Fruit fly (Drosophila melanogaster) whole organism, larva: ENCODE data around the gene Erk7.

Experiments
- noc ChIP-seq: fragments of 200-800 bp; sonication (Bioruptor generic); optimal IDR thresholded peaks from 3 replicates; lab custom pipeline; 2019; ENCODE audit warnings: missing biosample characterization, mild to moderate bottlenecking, missing genetic modification characterization, moderate library complexity

Gene Erk7

dm6 chrX:9267598-9267997 is at the start of gene Erk7:
Erk7 (minus strand) TSS chrX:9267698.
- no peak for TF ChIP-seq noc (tag; lab: Kevin White, UChicago)

dm6 chrX:9317100-9317499 is 49.6 kb upstream of the Erk7 start:
- no peak for TF ChIP-seq noc (tag; lab: Kevin White, UChicago)

- TF ChIP-seq noc (tag; lab: Kevin White, UChicago) = no peak
Observed at dm6 chrX:9309959-9310658, 42.6 kb upstream of the Erk7 start.

dm6 chrX:9305735-9306134 is 38.2 kb upstream of the Erk7 start:
- no peak for TF ChIP-seq noc (tag; lab: Kevin White, UChicago)

DNA sequence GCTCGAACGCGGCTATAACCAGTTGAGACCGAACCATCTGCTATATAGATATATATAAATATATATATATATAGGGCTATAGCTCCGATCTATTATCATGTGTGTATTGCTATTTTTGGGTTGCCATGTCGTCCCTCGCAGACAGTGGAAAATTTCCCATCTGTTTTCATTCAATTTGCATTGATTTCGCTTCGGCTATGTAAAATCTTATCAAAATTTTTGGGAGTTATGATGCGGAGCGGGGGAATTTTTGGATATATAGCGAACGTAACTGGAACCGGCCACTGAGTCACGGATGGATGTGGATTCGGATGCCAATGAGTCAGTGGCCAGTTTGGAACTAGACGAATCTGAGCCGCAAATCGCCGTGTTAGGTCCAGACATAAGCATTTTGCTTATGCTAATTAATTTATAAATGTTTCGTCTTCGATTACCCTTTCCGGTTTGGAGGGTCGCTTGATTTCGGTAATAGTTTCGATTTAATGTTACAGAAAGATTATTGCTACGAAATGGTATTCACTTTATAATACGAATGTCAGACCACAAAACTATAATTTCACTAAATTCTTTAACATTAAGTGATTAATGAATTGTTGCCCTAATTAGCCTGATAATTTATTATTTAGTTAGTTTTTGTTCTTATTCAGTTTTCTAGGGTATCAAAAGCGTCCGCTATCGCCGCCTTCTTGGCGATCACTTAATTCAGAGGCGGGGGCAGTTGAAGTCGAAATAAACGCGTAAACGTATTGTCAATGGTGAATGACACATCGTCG is 30.3 kb upstream of the Erk7 start:
- TF ChIP-seq noc (tag; lab: Kevin White, UChicago) = peak; percentile 67

DNA sequence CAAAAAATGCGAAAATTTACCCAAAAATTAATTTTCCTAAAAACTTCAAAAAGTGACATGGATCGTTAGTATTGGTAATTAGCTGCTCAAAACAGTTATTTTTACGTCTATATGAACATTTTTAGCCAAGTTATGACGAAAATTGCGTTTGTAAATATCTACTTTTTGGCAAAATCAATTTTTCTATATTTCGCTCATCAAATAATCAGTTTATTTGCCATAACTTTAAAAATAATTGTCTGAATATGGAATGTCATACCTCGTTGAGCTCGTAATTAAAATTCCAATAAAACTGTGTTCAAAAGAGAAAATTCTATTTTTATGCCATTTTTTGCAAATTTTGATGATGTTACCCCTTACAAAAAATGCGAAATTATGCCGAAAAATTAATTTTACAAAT is 29.0 kb upstream of the Erk7 start:
- no peak for TF ChIP-seq noc (tag; lab: Kevin White, UChicago)

- TF ChIP-seq noc (tag; lab: Kevin White, UChicago) = no peak
Observed at dm6 chrX:9295518-9295917, 28.0 kb upstream of the Erk7 start.

DNA sequence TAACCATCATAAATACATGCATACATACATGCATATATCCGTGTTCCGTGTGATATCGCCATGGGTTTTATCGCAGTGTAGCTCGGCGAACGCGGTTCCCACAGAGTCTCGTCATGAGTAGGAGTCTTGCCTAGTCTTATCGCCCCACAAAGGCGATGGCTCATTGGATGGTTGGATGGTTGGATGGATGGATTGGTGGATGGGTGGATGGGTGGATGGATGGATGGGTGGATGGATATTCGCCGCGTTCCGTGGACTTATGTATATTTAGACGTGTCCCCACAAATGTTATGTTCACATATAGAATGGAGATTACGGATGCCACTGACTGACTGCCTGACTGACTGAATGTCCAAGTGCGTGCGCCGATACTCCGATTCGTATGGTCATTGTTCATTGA is 23.8 kb upstream of the Erk7 start:
- TF ChIP-seq noc (tag; lab: Kevin White, UChicago) = no peak

DNA sequence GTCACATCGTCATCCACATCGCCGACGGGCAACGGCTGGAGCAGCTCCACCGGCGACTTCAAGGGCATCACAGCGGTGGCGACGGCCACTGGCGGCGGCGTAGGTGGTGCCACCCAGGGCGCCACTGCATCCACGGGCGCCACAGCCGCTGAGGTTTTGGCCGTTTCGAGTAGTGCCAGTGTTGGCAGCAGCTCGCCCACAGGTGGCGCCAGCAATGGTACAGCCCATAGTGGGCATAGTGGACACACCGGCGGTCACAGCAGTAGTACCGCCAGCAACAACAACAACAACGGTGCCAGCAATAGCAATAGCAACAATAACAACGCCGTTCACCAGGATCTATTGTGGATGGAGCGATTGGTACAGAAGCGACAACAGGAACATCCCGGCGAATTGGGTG is 18.9 kb upstream of the Erk7 start:
- no peak for TF ChIP-seq noc (tag; lab: Kevin White, UChicago)

DNA sequence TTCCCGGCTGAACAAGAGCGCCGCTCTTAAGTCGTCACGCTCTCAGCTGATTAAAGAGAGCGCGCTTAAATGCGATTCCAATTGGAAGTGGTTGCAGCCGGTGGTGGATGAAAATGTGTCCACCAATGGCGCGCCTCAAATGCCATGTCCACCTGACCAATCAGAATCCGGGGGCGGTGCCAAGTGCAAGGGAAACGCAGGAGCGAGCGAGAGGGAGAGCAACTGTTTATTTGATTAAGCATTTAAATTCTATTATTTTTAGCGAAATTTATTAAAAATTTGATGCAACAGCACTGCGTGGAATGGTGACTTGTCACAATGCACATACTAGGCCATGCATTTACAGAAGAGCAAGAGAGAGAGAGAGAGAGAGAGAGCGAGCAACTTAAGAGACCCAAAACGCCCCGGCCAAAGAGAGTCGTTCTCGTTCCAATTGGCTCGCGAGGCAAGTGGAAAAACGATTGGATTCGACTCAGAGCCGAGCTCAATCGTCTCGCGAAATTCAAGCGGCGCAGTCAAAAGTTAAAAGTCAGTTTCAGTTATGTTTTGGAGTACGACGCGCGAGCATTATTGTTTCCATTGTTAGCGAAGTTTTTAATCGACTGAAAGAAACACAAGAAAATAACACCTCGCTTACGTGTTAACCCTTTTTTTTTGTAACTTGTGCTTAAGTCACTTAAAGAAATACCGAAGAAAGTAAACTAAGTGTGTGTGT is 16.7 kb upstream of the Erk7 start, which contains the start of gene lz:
TSS of gene lz (plus strand) at position 626 of the 715 bp plus-strand sequence.
- no peak for TF ChIP-seq noc (tag; lab: Kevin White, UChicago)

dm6 chrX:9282783-9283289 is 15.3 kb upstream of the Erk7 start, which contains the start of gene c11.1:
c11.1 (minus strand) TSS chrX:9283117.
- no peak for TF ChIP-seq noc (tag; lab: Kevin White, UChicago)

DNA sequence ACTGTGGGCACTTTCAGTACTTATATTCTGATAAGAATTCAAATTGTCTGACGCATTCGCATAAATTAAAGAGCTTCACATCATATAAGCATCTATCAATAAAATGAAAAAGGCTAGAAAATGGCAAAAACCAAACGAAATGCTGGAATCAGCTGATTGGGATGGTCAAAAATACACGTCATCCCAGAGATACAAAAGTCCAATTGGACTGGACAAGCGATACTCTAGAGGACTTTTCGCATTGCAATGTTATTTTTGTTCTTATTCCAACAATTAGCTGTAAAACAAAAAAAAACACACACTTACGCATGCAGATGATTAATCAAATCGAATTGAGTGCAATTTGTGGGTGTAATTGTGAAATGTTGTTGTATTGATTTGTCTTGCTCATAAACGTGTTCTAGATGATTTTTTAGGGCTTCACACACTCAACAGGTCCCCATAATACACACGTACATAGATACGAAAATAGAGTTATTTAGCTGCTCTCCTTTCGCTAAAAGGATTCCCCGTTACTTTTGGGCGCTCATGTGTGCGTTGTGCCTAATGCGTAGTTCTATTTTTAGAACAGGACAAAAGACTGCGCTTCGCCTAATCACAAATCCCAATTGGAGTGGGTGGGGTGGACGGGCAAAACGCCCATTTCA is 14.6 kb upstream of the Erk7 start:
- no peak for TF ChIP-seq noc (tag; lab: Kevin White, UChicago)

DNA sequence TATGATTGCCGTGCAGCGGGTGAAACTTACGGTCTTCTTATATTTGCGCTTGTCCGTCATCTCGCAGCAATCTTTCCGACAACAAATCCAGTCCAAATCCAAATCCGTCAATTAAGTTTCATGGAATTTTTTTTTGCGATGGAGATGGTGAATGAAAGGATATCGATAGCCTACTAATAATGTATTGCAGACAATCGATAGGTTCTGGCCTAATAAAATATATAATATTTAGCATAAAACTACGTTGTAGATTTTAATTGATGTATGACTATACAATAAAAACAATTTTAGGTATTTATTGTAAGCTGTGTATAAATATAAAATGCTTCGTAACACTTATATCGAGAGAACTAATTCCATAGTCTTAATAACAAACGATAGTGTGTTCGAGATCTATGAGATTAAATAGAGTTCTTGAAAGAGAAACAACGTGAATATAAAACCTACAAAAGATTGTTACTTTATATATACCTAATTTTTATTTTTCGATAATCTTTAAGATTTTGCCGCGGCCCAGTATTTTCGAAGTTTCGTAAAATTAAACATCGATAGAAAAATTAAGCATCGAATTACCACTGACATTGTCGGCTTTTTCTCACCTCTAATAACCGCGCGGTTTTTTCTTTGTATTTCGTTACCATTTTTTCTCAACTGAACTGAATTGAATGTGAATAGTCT is 5.5 kb upstream of the Erk7 start, which contains the start of the genes Cfp1 and Aladin:
TSS of gene Cfp1 (minus strand) at position 131 of the 678 bp plus-strand sequence.
TSS of gene Aladin (plus strand) at position 584 of the 678 bp plus-strand sequence.
- no peak for TF ChIP-seq noc (tag; lab: Kevin White, UChicago)

- no peak for TF ChIP-seq noc (tag; lab: Kevin White, UChicago)
Observed at dm6 chrX:9269825-9270224, 2.3 kb upstream of the Erk7 start, which contains the start of gene CG17440. CG17440 (minus strand) TSS chrX:9269925.

DNA sequence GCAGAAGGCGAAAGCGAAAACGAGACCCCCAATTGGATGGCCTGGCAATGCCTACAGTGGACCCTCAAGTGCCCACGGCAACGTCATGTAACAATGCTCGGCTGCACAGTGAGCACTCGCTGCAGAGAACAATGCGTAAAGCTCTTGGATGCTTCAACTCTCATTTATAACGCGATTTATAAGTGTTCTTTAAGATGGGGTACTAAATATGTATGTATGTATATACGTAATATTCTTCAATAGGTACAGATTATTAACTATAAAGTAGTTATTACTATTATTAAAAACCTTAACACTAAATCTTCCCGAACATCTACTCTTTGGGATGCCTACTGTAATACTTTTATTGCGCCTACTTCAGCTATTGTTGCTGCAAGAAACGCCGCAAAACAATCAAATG is 1.4 kb downstream of the Erk7 start:
- TF ChIP-seq noc (tag; lab: Kevin White, UChicago) = no peak
